Worm (Caenorhabditis elegans) whole organism, young adult: ENCODE results near the gene nhr-203.

Source experiments
- aptf-2 ChIP-seq: fragments of 200-800 bp; sonication (Bioruptor generic); conservative IDR thresholded peaks from 2 replicates; pipeline ENCODE4 v1.3.6; 2022; ENCODE audit warnings: missing genetic modification reagents, missing genetic modification characterization, missing compliant biosample characterization
- egl-44 ChIP-seq: fragments of 200-800 bp; sonication (Bioruptor generic); IDR thresholded peaks from 2 replicates; pipeline ENCODE4 v1.3.6; 2022; ENCODE audit warnings: missing genetic modification reagents, missing genetic modification characterization, missing compliant biosample characterization
- hlh-12 ChIP-seq: sonication (generic microtip); optimal IDR thresholded peaks from 2 replicates; lab custom pipeline; 2016; ENCODE audit warnings: missing genetic modification characterization, missing compliant biosample characterization
- lin-54 ChIP-seq: fragments of 200-800 bp; sonication (Bioruptor generic); optimal IDR thresholded peaks from 2 replicates; lab custom pipeline; 2018; ENCODE audit warnings: mild to moderate bottlenecking, missing genetic modification characterization, missing compliant biosample characterization
- rpc-1 ChIP-seq, 2 experiments: fragments of 150-350 bp in 1 of 2; sonication (generic microtip) in 1 of 2; optimal IDR thresholded peaks; 2 replicates each; lab custom pipeline; 2014 to 2018; ENCODE audit warnings: missing biosample characterization in 1 of 2, missing genetic modification characterization in 1 of 2, missing genetic modification reagents in 1 of 2, missing genotype in 1 of 2

Gene nhr-203

ce11 chrV:503728-504127 is 44.1 kb downstream of the nhr-203 start, which contains the start of gene srlf-35:
Gene srlf-35, plus strand, starts transcription at chrV:504028.
- TF ChIP-seq egl-44 (GFP tag; lab: Robert Waterston, UW), result no peak
- no peak for TF ChIP-seq aptf-2 (GFP tag; lab: Robert Waterston, UW)
- TF ChIP-seq hlh-12 (tag; lab: Kevin White, UChicago), result no peak
- no peak for TF ChIP-seq lin-54 (GFP tag; lab: Kevin White, UChicago)

DNA sequence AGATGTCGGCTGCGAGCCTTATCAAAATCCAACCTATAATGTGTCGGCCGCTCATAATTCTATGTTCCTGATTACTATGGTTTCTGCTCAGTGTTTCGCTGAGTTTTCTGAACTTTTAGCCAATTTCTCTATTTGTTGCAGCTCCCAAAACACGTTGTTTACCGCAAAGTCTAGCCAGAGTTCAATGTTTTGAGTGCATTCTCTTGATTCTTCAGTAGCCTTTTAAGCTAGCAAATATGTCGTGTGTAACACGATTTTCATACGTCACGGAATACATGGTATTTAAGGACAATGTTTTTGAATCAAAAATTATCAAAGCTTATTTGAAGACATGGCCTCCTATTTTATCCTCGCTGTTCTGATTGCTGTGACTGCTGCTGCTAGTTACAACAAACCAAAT is 45.6 kb downstream of the nhr-203 start, which contains the start of gene srlf-19:
TSS of gene srlf-19 (plus strand) at position 301 of the 400 bp plus-strand sequence.
- no peak for TF ChIP-seq rpc-1 (optimal IDR thresholded peaks at IDR 0.05; lab: Kevin White, UChicago)
- TF ChIP-seq rpc-1 (tag; optimal IDR thresholded peaks at IDR 0.05; lab: Kevin White, UChicago), result no peak
- TF ChIP-seq, all 124 proteins: peak for 0
